Fruit fly (Drosophila melanogaster): ENCODE measurements around the gene CG11342.

The CG11342 gene

DNA sequence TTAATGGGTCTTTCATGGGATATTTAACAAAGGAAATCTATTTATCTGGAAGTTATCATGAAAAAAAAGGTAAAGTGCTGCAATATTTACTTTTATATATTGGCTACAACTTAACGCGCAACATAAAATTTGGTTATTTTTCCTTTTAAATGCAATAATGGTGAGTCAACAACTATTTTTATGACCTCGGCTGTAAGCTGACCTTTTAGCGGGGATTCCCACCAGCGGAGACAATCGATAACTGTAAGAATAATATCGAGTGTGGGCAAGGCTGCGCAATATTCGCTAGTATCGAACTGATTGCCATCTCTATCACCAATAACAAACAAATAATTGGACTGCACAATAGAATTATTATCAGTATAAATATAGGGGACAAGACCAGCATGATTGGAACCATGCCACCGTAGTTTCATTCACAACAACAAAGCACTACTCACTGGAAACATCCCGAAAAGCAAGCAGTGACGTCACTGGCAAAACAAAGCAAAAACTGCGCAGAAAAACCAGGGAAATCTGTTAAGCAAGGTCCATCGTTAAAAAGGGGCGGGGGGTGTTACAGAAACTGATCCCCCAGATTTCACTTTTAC is 36.0 kb upstream of the CG11342 start, which contains the start of gene Syx17:
TSS of gene Syx17 (plus strand) at position 308 of the 590 bp plus-strand sequence.
- no peak for TF ChIP-seq CG17801 (GFP tag; optimal IDR thresholded peaks at IDR 0.05; ENCODE audit: partially characterized antibody)

- TF ChIP-seq CG17801 (GFP tag; optimal IDR thresholded peaks at IDR 0.05; ENCODE audit: partially characterized antibody), result no peak
Measured at dm6 chr3L:4401241-4401640, 34.0 kb upstream of the CG11342 start.

DNA sequence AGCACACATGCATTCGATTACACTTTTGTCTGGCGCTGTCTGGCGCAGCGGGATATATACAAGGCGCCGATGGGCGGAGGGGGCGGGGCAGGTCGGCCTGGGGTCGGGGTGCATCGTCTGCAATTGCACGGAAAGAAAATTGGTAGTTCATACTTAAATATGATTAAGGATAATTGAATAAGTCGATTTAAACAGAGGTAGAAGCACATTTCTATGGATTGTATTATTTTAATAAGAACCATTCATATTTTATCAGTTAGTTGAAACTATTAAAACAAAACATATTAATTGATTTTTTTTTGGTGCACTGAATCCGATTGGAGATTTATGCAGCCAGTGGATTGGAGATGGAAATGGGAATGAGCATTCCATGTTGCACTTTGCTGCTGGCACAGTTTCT is 32.6 kb upstream of the CG11342 start:
- TF ChIP-seq CG17801 (GFP tag; optimal IDR thresholded peaks at IDR 0.05; ENCODE audit: partially characterized antibody), result no peak

dm6 chr3L:4397874-4398273 is 30.6 kb upstream of the CG11342 start:
- TF ChIP-seq CG17801 (GFP tag; optimal IDR thresholded peaks at IDR 0.05; ENCODE audit: partially characterized antibody), result no peak

- no peak for TF ChIP-seq CG17801 (GFP tag; optimal IDR thresholded peaks at IDR 0.05; ENCODE audit: partially characterized antibody)
Measured at dm6 chr3L:4397137-4397536, 29.9 kb upstream of the CG11342 start.

DNA sequence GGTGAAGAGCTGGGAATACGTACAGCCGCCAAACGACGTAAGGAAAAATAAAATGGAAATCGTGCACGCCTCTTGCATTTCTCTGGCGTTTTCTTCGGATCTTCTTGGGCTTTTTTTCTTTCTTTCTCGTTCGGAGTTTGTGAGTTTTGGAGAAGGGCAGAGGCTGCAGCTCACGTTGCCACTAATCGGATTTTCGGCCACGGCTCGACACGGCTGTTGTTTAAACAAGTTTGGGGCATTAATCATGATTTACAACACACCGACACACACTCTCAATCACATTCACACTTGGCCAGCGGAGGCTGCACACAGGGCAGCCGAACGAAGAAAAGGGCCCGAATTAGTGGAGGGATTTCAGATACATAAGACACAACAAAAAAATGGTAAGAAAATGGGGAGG is 29.1 kb upstream of the CG11342 start:
- TF ChIP-seq CG17801 (GFP tag; optimal IDR thresholded peaks at IDR 0.05; ENCODE audit: partially characterized antibody), result no peak

dm6 chr3L:4395501-4396073 is 28.3 kb upstream of the CG11342 start:
- TF ChIP-seq CG17801 (GFP tag; optimal IDR thresholded peaks at IDR 0.05; ENCODE audit: partially characterized antibody), result no peak

dm6 chr3L:4393642-4394041 is 26.4 kb upstream of the CG11342 start:
- no peak for TF ChIP-seq CG17801 (GFP tag; optimal IDR thresholded peaks at IDR 0.05; ENCODE audit: partially characterized antibody)

dm6 chr3L:4392851-4393250 is 25.6 kb upstream of the CG11342 start:
- no peak for TF ChIP-seq CG17801 (GFP tag; optimal IDR thresholded peaks at IDR 0.05; ENCODE audit: partially characterized antibody)

DNA sequence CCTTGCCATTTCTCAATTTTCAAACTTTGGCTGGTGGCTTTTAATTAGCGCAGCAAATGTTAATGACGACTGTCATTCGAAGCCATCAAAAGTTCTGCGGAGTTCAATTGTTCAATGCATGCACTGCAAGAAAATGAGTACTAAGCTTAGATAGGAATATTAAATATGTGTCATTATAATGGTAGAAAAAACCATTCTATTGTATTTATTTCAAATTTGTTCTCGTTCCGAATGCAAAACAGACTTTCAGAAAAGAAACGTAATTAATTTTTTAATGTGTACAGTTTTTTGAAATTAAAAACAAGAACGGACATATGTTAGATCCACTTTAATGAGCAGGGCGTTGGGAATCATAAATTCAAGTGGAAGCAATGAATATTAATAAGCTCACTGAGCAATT is 21.8 kb upstream of the CG11342 start:
- TF ChIP-seq CG17801 (GFP tag; optimal IDR thresholded peaks at IDR 0.05; ENCODE audit: partially characterized antibody), result no peak

DNA sequence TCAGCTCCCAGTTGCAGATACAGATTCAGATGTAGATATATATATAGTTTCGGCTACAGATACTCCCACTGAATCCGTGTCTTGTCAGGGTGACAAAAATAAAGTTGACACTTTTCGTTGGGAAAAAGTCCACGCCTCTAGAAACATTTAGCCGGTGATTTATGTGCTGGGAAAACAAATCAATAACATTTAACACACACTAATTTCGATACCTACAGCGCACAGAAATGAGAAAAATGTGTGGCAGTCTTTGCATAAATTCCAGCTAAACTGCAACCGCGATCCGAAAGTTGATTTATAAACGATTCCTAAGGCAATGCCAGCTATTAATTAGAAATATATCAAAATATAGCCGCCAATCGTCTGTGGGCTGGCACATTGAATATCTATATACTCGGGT is 21.0 kb upstream of the CG11342 start:
- no peak for TF ChIP-seq CG17801 (GFP tag; optimal IDR thresholded peaks at IDR 0.05; ENCODE audit: partially characterized antibody)

DNA sequence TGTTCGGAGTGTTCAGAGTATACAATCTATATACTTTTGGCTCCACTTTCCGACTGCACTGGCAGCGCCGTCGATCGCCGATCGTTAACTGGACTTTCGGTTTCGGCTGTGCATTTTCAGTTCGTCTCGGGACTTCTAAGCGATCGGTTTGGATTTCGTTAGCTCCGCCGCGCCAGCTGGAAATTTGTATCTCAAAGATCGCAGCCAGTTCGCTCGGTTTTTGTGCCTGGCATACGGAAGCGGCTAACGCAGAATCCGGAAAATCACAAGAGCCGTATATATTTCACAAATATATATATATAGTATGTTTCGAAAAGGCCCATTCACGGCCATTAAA is 17.0 kb upstream of the CG11342 start, which contains the start of gene slow:
TSS of gene slow (plus strand) at position 117 of the 337 bp plus-strand sequence.
- TF ChIP-seq CG17801 (GFP tag; optimal IDR thresholded peaks at IDR 0.05; ENCODE audit: partially characterized antibody), result peak; percentile 12

DNA sequence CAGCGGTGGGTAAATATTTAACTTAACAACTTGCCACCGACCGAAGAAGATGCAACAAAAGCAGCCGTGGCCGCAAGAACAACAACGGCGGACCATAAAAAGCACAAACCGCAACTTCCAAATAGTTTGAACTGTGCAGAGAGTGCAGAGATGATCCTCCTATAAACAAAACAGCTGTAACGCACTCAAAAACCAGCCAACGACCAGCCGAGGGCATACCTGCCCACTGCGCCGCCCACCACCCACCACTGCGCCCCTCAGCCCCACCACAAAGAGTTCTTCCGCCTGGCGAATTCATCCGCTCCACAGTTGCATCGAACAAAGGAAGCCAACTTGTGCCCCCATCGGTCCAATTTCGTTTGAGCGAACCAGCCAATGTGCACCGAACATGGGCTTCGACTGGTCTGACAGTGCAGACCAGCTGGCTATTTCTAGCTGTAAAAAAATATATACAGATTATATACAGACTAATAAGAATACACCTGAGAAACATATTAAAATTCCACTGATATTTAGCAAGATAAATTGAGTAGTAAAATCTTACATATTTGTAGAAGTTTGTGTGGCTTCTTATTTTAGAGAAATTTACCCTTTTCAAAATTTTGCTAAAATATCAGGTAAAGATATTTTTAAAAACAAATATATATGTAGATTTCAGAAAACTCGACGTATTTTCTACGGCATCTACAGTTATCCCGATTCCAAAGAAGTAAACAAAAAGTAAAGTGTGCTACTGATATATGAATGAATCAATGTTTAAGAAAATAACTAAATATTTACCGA is 16.5 kb upstream of the CG11342 start:
- no peak for TF ChIP-seq CG17801 (GFP tag; optimal IDR thresholded peaks at IDR 0.05; ENCODE audit: partially characterized antibody)

DNA sequence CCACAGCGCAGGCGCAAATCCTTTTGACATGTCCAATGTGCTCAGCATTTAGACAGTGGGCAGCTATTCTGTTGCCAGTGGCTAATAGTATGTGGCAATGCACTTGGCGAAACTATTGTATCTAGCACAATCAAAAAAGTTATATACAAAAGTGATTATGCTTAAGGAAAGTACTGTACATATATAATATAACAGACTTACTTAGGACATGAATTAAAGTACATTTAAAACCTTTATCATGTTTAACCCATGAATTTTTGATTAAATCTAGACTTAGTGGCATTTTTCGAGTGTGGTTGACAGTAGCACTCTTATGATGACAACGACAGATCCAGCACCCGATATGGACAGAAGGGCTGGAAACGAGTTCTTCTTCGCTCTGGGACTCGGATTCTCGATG is 15.8 kb upstream of the CG11342 start:
- no peak for TF ChIP-seq CG17801 (GFP tag; optimal IDR thresholded peaks at IDR 0.05; ENCODE audit: partially characterized antibody)

dm6 chr3L:4382581-4382980 is 15.3 kb upstream of the CG11342 start:
- no peak for TF ChIP-seq CG17801 (GFP tag; optimal IDR thresholded peaks at IDR 0.05; ENCODE audit: partially characterized antibody)

- TF ChIP-seq CG17801 (GFP tag; optimal IDR thresholded peaks at IDR 0.05; ENCODE audit: partially characterized antibody), result no peak
Measured at dm6 chr3L:4381529-4381928, 14.3 kb upstream of the CG11342 start, which contains the start of gene CG32240. CG32240 (minus strand) TSS chr3L:4381629.
